Fruit fly (Drosophila melanogaster): Measurements from ENCODE around the gene Cyp6d5.
A peak's percentile ranks its signal among the peaks of the same experiment; 100 is the strongest.

The Cyp6d5 gene

dm6 chr3R:14002146-14002846 is 26.7 kb upstream of the Cyp6d5 start (continued):
- TF ChIP-seq tin (GFP tag; optimal IDR thresholded peaks at IDR 0.05) (peak; percentile 12), Med (GFP tag) (peak; percentile 6), BEAF-32 (GFP tag; optimal IDR thresholded peaks at IDR 0.05) (no peak), CG7271 (tag; optimal IDR thresholded peaks at IDR 0.05) (no peak), her (GFP tag; optimal IDR thresholded peaks at IDR 0.05) (no peak), CG5245 (GFP tag; optimal IDR thresholded peaks at IDR 0.05) (no peak), nom (GFP tag; optimal IDR thresholded peaks at IDR 0.05) (no peak), CG8089 (GFP tag; optimal IDR thresholded peaks at IDR 0.05) (no peak), CG2889 (GFP tag; IDR thresholded peaks at IDR 0.05) (no peak), tx (GFP tag; optimal IDR thresholded peaks at IDR 0.05) (no peak), Abd-B (GFP tag; optimal IDR thresholded peaks at IDR 0.05) (no peak), scrt (GFP tag; optimal IDR thresholded peaks at IDR 0.05) (no peak), aop (GFP tag; IDR thresholded peaks at IDR 0.05) (no peak), klu (GFP tag; IDR thresholded peaks at IDR 0.05) (no peak), Poxn (GFP tag; IDR thresholded peaks at IDR 0.05) (no peak), tna (GFP tag; IDR thresholded peaks at IDR 0.05; ENCODE audit: partially characterized antibody) (no peak), zen2 (GFP tag; IDR thresholded peaks at IDR 0.05; ENCODE audit: partially characterized antibody) (no peak), Opbp (GFP tag; IDR thresholded peaks at IDR 0.05; ENCODE audit: partially characterized antibody) (no peak), CG12659 (GFP tag; optimal IDR thresholded peaks at IDR 0.05) (no peak), tap (tag; optimal IDR thresholded peaks at IDR 0.05) (peak; percentile 13), ken (GFP tag; IDR thresholded peaks at IDR 0.05) (no peak), CG7786 (GFP tag; optimal IDR thresholded peaks at IDR 0.05) (no peak), Ada2b (GFP tag; IDR thresholded peaks at IDR 0.05) (0 out of 2 replicates have a peak, but pooled peaks have one; percentile 7), gt (GFP tag; IDR thresholded peaks at IDR 0.05) (no peak), D (optimal IDR thresholded peaks at IDR 0.05) (no peak), D (GFP tag; optimal IDR thresholded peaks at IDR 0.05) (peak; percentile 2), Pdp1 (GFP tag; optimal IDR thresholded peaks at IDR 0.05) (no peak), Sox100B (GFP tag; optimal IDR thresholded peaks at IDR 0.05) (peak; percentile 56), CG17912 (GFP tag; optimal IDR thresholded peaks at IDR 0.05) (no peak), az2 (GFP tag; optimal IDR thresholded peaks at IDR 0.05) (peak; percentile 4), CG1647 (GFP tag; optimal IDR thresholded peaks at IDR 0.05) (no peak), D19A (tag; optimal IDR thresholded peaks at IDR 0.05) (no peak), Ets65A (GFP tag) (peak; percentile 48), CG12071 (GFP tag; optimal IDR thresholded peaks at IDR 0.05) (no peak), Gsc (GFP tag; IDR thresholded peaks at IDR 0.05) (no peak), dpn (GFP tag; optimal IDR thresholded peaks at IDR 0.05) (peak in 1 of 2 experiments; percentile 2), cato (GFP tag; optimal IDR thresholded peaks at IDR 0.05; ENCODE audit: borderline replicate concordance) (no peak), luna (GFP tag; optimal IDR thresholded peaks at IDR 0.05) (no peak), CG10267 (tag; optimal IDR thresholded peaks at IDR 0.05) (peak; percentile 12), caup (GFP tag; optimal IDR thresholded peaks at IDR 0.05; ENCODE audit: severe bottlenecking) (no peak), zen (tag; optimal IDR thresholded peaks at IDR 0.05) (no peak), ewg (GFP tag; optimal IDR thresholded peaks at IDR 0.05) (no peak), Elba2 (GFP tag; optimal IDR thresholded peaks at IDR 0.05) (no peak), nmo (GFP tag; optimal IDR thresholded peaks at IDR 0.05) (peak; percentile 11), tgo (GFP tag; IDR thresholded peaks at IDR 0.05) (no peak; the same call in 2 of the 3 replicates), mam (GFP tag; optimal IDR thresholded peaks at IDR 0.05) (no peak), disco-r (GFP tag; optimal IDR thresholded peaks at IDR 0.05) (no peak), dysf (GFP tag; IDR thresholded peaks at IDR 0.05) (no peak), Hr51 (GFP tag; optimal IDR thresholded peaks at IDR 0.05) (peak in 1 of 2 experiments; percentile 55), nerfin-2 (GFP tag; IDR thresholded peaks at IDR 0.05; ENCODE audit: partially characterized antibody) (no peak)

All from whole organism, embryonic.